Fruit fly (Drosophila melanogaster): Measurements from ENCODE around the gene Ca-beta.

The Ca-beta gene

dm6 chr2L:11221296-11221698 is 18.0 kb upstream of the Ca-beta start:
- no peak for TF ChIP-seq insv (optimal IDR thresholded peaks at IDR 0.05)
- no peak for TF ChIP-seq psq (optimal IDR thresholded peaks at IDR 0.05)
- no peak for TF ChIP-seq h (optimal IDR thresholded peaks at IDR 0.05)
- TF ChIP-seq Sin3A (optimal IDR thresholded peaks at IDR 0.05), result no peak
- TF ChIP-seq Myc (optimal IDR thresholded peaks at IDR 0.05), result no peak
- TF ChIP-seq ttk (optimal IDR thresholded peaks at IDR 0.05), result no peak

DNA sequence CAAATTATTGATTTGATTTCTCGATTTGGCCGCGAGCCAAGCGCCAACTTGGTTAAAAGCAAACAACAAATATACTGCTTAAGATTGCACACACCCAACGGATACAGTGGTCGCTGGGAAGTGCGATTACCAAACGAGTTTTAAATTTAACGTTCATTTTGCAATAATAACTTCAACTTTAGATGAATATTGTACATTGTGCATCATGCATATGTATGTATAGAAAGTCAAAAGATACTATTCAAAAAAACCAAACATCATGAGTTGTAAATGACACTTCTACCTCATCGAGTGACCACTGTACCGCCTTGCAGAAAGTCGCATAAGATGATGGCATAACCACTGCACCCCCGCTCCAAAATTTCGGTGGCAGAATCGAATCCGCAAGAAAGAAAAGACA is 17.4 kb upstream of the Ca-beta start:
- TF ChIP-seq h (optimal IDR thresholded peaks at IDR 0.05), result no peak
- no peak for TF ChIP-seq psq (optimal IDR thresholded peaks at IDR 0.05)
- no peak for TF ChIP-seq insv (optimal IDR thresholded peaks at IDR 0.05)
- no peak for TF ChIP-seq Sin3A (optimal IDR thresholded peaks at IDR 0.05)
- no peak for TF ChIP-seq Myc (optimal IDR thresholded peaks at IDR 0.05)
- no peak for TF ChIP-seq ttk (optimal IDR thresholded peaks at IDR 0.05)

DNA sequence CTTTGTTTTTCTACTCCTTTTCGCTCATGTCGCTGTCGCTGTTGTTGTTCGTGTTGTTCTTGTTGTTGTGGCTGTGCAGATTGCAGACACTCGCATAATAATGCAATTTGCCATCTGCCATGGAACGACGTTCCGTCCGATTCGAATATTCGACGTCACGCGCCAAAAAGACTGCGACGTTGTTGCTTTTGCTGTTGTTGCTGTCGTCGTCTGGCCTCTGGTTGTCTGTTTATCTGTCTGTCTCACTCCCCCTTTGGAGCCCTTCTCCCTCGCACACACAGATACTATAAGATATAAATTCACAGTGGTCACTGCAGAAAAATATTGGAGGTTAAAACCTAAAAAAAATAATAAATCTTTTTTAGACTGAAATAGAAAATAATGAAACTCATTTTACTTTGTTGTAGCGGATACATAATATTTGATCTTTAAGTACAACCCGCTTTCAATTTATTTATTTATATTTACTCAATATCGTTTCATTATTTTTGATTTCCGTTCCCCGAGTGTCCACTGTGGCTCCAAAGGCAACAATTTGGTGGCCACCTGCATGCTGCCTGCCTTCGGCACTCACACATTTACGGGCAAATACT is 16.2 kb upstream of the Ca-beta start:
- no peak for TF ChIP-seq psq (optimal IDR thresholded peaks at IDR 0.05)
- TF ChIP-seq h (optimal IDR thresholded peaks at IDR 0.05), result no peak
- TF ChIP-seq Myc (optimal IDR thresholded peaks at IDR 0.05), result no peak
- no peak for TF ChIP-seq Sin3A (optimal IDR thresholded peaks at IDR 0.05)
- TF ChIP-seq insv (optimal IDR thresholded peaks at IDR 0.05), result no peak
- TF ChIP-seq ttk (optimal IDR thresholded peaks at IDR 0.05), result no peak

DNA sequence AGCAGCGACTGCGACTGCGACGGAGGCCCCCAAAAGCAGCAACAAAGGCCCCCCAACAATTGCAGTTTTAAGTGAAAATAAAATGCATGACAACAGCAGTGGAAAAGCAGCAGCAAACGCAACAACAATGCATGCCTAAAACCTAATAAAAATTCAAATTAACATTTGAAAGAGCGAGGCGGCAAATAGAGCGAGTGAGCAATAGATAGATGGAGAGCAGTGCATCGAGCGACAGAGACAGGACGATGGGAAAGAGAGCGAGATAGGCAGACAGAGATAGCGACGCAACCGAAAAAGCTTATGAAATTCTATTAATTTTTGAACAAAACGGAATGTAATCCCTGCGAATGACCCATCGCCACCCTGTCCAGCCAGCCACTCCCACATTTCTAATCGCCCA is 15.6 kb upstream of the Ca-beta start:
- TF ChIP-seq ttk (optimal IDR thresholded peaks at IDR 0.05) (no peak), h (optimal IDR thresholded peaks at IDR 0.05) (no peak), psq (optimal IDR thresholded peaks at IDR 0.05) (no peak), Myc (optimal IDR thresholded peaks at IDR 0.05) (no peak), insv (optimal IDR thresholded peaks at IDR 0.05) (no peak), Sin3A (optimal IDR thresholded peaks at IDR 0.05) (no peak)

dm6 chr2L:11210970-11211967 is 7.9 kb upstream of the Ca-beta start:
- no peak for TF ChIP-seq Myc (optimal IDR thresholded peaks at IDR 0.05)
- TF ChIP-seq h (optimal IDR thresholded peaks at IDR 0.05), result no peak
- no peak for TF ChIP-seq psq (optimal IDR thresholded peaks at IDR 0.05)
- TF ChIP-seq Sin3A (optimal IDR thresholded peaks at IDR 0.05), result no peak
- no peak for TF ChIP-seq insv (optimal IDR thresholded peaks at IDR 0.05)
- no peak for TF ChIP-seq ttk (optimal IDR thresholded peaks at IDR 0.05)

DNA sequence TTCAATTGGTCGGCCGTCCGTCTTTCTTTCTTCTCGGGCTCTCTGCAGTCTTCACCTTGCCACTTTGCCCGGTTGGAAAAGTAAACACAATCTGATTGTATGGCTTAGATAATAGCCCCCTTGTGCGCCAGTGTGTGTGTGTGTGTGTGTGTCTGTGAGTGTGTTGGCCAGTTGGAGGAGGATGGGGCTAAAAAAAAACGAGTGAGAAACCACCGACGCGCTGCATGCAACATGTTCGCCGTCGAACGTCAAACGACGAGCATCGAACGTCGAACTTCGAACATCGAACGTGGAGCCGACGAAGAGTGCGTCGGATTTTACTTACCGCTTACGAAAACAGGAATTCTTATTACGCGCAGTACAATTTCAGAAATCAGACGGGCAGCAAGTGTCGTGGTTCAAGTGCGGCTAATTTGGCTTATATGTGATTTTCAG is 7.0 kb upstream of the Ca-beta start, which contains the start of gene ab:
Gene ab, plus strand, starts transcription at position 355 of the 435 bp plus-strand sequence.
- TF ChIP-seq insv (optimal IDR thresholded peaks at IDR 0.05) (no peak), ttk (optimal IDR thresholded peaks at IDR 0.05) (no peak), Myc (optimal IDR thresholded peaks at IDR 0.05) (no peak)

dm6 chr2L:11208563-11209344 is 5.4 kb upstream of the Ca-beta start:
- TF ChIP-seq ttk (optimal IDR thresholded peaks at IDR 0.05) (no peak), Sin3A (optimal IDR thresholded peaks at IDR 0.05) (no peak), insv (optimal IDR thresholded peaks at IDR 0.05) (no peak)

DNA sequence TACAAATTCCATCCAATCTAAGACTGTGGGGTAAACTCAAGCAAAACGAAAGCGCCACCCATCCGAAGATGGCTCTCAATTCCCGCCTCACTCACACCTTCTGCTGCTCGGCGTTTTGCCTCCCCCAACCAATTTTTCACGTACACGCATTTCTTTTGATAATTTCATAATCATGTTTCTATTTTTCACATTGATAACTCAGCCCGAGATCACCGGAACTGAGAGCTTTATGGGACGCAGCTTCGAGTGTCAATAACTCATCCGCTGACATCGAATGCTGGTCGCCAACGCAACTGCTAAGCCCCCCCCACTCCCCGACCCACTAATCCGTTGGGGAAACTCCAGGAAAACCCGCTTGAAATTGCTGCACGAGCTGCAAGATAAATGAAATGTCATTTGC is 4.1 kb upstream of the Ca-beta start:
- no peak for TF ChIP-seq insv (optimal IDR thresholded peaks at IDR 0.05)
- no peak for TF ChIP-seq h (optimal IDR thresholded peaks at IDR 0.05)
- no peak for TF ChIP-seq Sin3A (optimal IDR thresholded peaks at IDR 0.05)
- no peak for TF ChIP-seq Myc (optimal IDR thresholded peaks at IDR 0.05)

dm6 chr2L:11206604-11207238 is 3.4 kb upstream of the Ca-beta start:
- TF ChIP-seq h (optimal IDR thresholded peaks at IDR 0.05) (no peak), psq (optimal IDR thresholded peaks at IDR 0.05) (no peak), insv (optimal IDR thresholded peaks at IDR 0.05) (no peak), Myc (optimal IDR thresholded peaks at IDR 0.05) (no peak), ttk (optimal IDR thresholded peaks at IDR 0.05) (no peak), Sin3A (optimal IDR thresholded peaks at IDR 0.05) (no peak)

DNA sequence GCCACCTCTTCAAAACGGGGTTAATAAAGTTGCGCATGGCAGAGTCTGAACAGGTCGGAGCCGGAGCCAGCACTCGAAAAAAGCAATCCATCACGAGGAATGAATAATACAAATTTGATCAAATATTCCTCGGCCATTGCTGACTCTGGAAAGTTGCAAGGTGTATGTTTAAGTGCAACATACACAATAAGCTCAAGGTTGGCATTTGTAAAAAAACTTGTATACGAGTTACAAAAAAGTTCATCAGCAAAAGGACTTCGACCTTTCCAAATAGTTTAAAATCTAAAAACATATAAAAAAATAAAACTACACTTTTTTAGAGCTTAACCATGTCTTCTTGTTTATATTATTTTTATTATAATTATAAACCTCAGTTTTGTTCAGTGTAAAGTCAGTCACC is 2.6 kb downstream of the Ca-beta start:
- no peak for TF ChIP-seq psq (optimal IDR thresholded peaks at IDR 0.05)
- no peak for TF ChIP-seq insv (optimal IDR thresholded peaks at IDR 0.05)
- TF ChIP-seq Myc (optimal IDR thresholded peaks at IDR 0.05), result no peak
- TF ChIP-seq ttk (optimal IDR thresholded peaks at IDR 0.05), result no peak
- TF ChIP-seq h (optimal IDR thresholded peaks at IDR 0.05), result no peak
- no peak for TF ChIP-seq Sin3A (optimal IDR thresholded peaks at IDR 0.05)

- no peak for TF ChIP-seq psq (optimal IDR thresholded peaks at IDR 0.05)
- no peak for TF ChIP-seq insv (optimal IDR thresholded peaks at IDR 0.05)
- TF ChIP-seq Sin3A (optimal IDR thresholded peaks at IDR 0.05), result no peak
- TF ChIP-seq ttk (optimal IDR thresholded peaks at IDR 0.05), result no peak
- TF ChIP-seq h (optimal IDR thresholded peaks at IDR 0.05), result no peak
- TF ChIP-seq Myc (optimal IDR thresholded peaks at IDR 0.05), result no peak
Measured at dm6 chr2L:11199068-11199467, 4.3 kb downstream of the Ca-beta start.
